Worm (Caenorhabditis elegans): ENCODE results near the gene cyn-17.

DNA sequence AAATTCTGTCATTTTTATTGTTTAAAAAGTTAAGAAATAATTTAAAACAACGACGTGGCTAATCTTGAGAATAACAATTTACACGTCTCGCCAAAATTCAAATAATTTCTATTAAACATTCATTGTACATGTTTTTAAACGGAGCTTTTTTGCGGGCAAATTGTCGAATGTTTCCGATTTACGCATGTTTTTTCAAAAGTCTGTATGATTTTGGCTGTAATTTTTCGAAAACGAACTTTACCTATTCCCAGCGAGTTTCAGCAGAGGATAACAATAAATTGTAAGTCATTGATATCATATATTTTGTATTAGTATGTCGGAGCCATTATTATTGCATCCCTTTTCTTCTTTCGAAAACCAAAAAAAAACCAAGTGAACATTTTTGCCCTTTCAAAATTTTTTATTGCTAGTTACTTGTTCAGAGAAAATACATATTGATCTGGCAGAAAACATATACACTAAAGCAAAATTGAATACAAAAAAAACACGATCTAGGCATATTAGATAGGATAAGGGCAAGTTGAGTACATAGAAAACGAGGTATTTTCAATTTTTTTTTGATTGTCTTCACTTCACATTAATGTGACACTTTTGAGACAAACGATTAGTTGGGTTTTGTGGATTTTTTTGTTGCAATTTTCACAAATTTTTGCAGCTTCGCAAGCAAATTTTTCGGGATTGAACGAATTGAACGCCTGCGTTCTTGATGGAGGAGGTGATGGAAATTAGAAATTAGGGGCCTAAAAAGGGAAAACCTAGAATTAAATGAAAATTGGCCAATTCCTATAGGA lies 39.3 kb downstream of the cyn-17 start, which contains the start of gene F26F12.2:
- no peak for TF ChIP-seq ceh-82 (tag; optimal IDR thresholded peaks at IDR 0.05)
- no peak for TF ChIP-seq nfya-1 (tag; optimal IDR thresholded peaks at IDR 0.05; ENCODE audit: insufficient read depth)
- TF ChIP-seq nhr-76 (tag; optimal IDR thresholded peaks at IDR 0.05), result no peak
- no peak for TF ChIP-seq nhr-237 (tag; optimal IDR thresholded peaks at IDR 0.05)
- TF ChIP-seq snpc-4 (tag; optimal IDR thresholded peaks at IDR 0.05), result no peak
- TF ChIP-seq skn-1 (tag; optimal IDR thresholded peaks at IDR 0.05), result no peak
- no peak for TF ChIP-seq egl-27 (tag; optimal IDR thresholded peaks at IDR 0.05)
- TF ChIP-seq tbx-2 (tag; optimal IDR thresholded peaks at IDR 0.05), result no peak
- no peak for TF ChIP-seq aly-2 (tag; optimal IDR thresholded peaks at IDR 0.05)
- no peak for TF ChIP-seq nhr-67 (tag; optimal IDR thresholded peaks at IDR 0.05)
- TF ChIP-seq ztf-11 (tag; optimal IDR thresholded peaks at IDR 0.05), result no peak
